Worm (Caenorhabditis elegans) whole organism, young adult: ENCODE results near the gene T20B12.3.

Experiments used
- B0336.3 ChIP-seq: fragments of 200-800 bp; sonication (Bioruptor generic); IDR thresholded peaks from 2 replicates; pipeline ENCODE4 v1.3.6; 2022; ENCODE audit warnings: missing genetic modification characterization, missing compliant biosample characterization
- C17E4.6 ChIP-seq: fragments of 200-800 bp; sonication (Bioruptor generic); IDR thresholded peaks from 2 replicates; pipeline ENCODE4 v1.3.6; 2022; ENCODE audit warnings: missing genetic modification reagents, missing genetic modification characterization, missing compliant biosample characterization
- F33H1.4 ChIP-seq: fragments of 200-800 bp; sonication (Bioruptor generic); IDR thresholded peaks from 2 replicates; pipeline ENCODE4 v1.3.6; 2022; ENCODE audit warnings: missing genetic modification reagents, missing genetic modification characterization, missing compliant biosample characterization
- F49E8.2 ChIP-seq: sonication (generic microtip); optimal IDR thresholded peaks from 3 replicates; lab custom pipeline; 2017; ENCODE audit warnings: missing genetic modification characterization, mild to moderate bottlenecking, missing compliant biosample characterization, antibody characterized with exemption, moderate library complexity; ENCODE audit not compliant: insufficient read depth
- K12H6.12 ChIP-seq: fragments of 200-800 bp; sonication (Bioruptor generic); optimal IDR thresholded peaks from 2 replicates; lab custom pipeline; 2018; ENCODE audit warnings: mild to moderate bottlenecking, missing genetic modification characterization, missing compliant biosample characterization
- ZK185.1 ChIP-seq: sonication (generic microtip); optimal IDR thresholded peaks from 2 replicates; lab custom pipeline; 2016; ENCODE audit warnings: mild to moderate bottlenecking, missing genetic modification characterization, missing compliant biosample characterization; ENCODE audit not compliant: poor library complexity, severe bottlenecking
- attf-5 ChIP-seq: fragments of 200-800 bp; sonication (Bioruptor generic); optimal IDR thresholded peaks from 2 replicates; lab custom pipeline; 2018; ENCODE audit warnings: mild to moderate bottlenecking, missing genetic modification characterization, missing compliant biosample characterization
- cebp-1 ChIP-seq, 2 experiments: fragments of 200-800 bp in 1 of 2; sonication (Bioruptor generic) in 1 of 2; sonication (generic microtip) in 1 of 2; IDR thresholded peaks in 1 of 2; optimal IDR thresholded peaks in 1 of 2; 2 replicates each; pipeline versions ENCODE4 v1.3.6 to Lab custom; 2017 to 2022; ENCODE audit warnings: missing compliant biosample characterization in 2 of 2, missing genetic modification characterization in 2 of 2, mild to moderate bottlenecking in 1 of 2, missing genetic modification reagents in 1 of 2, moderate library complexity in 1 of 2
- ceh-27 ChIP-seq: fragments of 200-800 bp; sonication (Bioruptor generic); optimal IDR thresholded peaks from 2 replicates; lab custom pipeline; 2018; ENCODE audit warnings: mild to moderate bottlenecking, missing genetic modification characterization, moderate library complexity, missing compliant biosample characterization
- ets-4 ChIP-seq: fragments of 200-800 bp; sonication (Bioruptor generic); optimal IDR thresholded peaks from 2 replicates; lab custom pipeline; 2018; ENCODE audit warnings: mild to moderate bottlenecking, missing genetic modification characterization, missing compliant biosample characterization
- hlh-26 ChIP-seq: fragments of 200-800 bp; sonication (Bioruptor generic); conservative IDR thresholded peaks from 2 replicates; pipeline ENCODE4 v1.3.6; 2022; ENCODE audit warnings: missing genetic modification reagents, missing genetic modification characterization, missing compliant biosample characterization
- hmg-1.2 ChIP-seq: fragments of 200-800 bp; sonication (Bioruptor generic); IDR thresholded peaks from 2 replicates; pipeline ENCODE4 v1.3.6; 2022; ENCODE audit warnings: missing genetic modification reagents, missing genetic modification characterization, missing compliant biosample characterization
- hsf-1 ChIP-seq: fragments of 200-800 bp; sonication (Bioruptor generic); IDR thresholded peaks from 2 replicates; pipeline ENCODE4 v1.3.6; 2022; ENCODE audit warnings: missing genetic modification reagents, missing genetic modification characterization, missing compliant biosample characterization
- lin-26 ChIP-seq: fragments of 200-800 bp; sonication (Bioruptor generic); IDR thresholded peaks from 2 replicates; pipeline ENCODE4 v1.3.6; 2022; ENCODE audit warnings: missing genetic modification reagents, missing genetic modification characterization, missing compliant biosample characterization
- lin-35 ChIP-seq, 3 experiments: fragments of 150-350 bp in 2 of 3; sonication (generic microtip) in 1 of 3; optimal IDR thresholded peaks; 2 replicates each; lab custom pipeline; 2014 to 2018; ENCODE audit warnings: missing biosample characterization in 3 of 3, missing genetic modification characterization in 3 of 3, missing genetic modification reagents in 3 of 3
- lin-40 ChIP-seq: sonication (generic microtip); optimal IDR thresholded peaks from 2 replicates; lab custom pipeline; 2016; ENCODE audit warnings: missing genetic modification characterization, mild to moderate bottlenecking, missing compliant biosample characterization, missing genotype, missing genetic modification reagents
- lin-54 ChIP-seq: fragments of 200-800 bp; sonication (Bioruptor generic); optimal IDR thresholded peaks from 2 replicates; lab custom pipeline; 2018; ENCODE audit warnings: mild to moderate bottlenecking, missing genetic modification characterization, missing compliant biosample characterization
- lsl-1 ChIP-seq: fragments of 200-800 bp; sonication (Bioruptor generic); optimal IDR thresholded peaks from 2 replicates; lab custom pipeline; 2018; ENCODE audit warnings: mild to moderate bottlenecking, missing genetic modification characterization, moderate library complexity, missing compliant biosample characterization
- mel-28 ChIP-seq: sonication (generic microtip); optimal IDR thresholded peaks from 2 replicates; lab custom pipeline; 2016; ENCODE audit warnings: borderline replicate concordance, mild to moderate bottlenecking, missing genetic modification characterization, missing compliant biosample characterization
- nfyb-1 ChIP-seq: fragments of 200-800 bp; sonication (Bioruptor generic); IDR thresholded peaks from 2 replicates; pipeline ENCODE4 v1.3.6; 2022; ENCODE audit warnings: missing genetic modification reagents, missing genetic modification characterization, missing compliant biosample characterization
- nhr-179 ChIP-seq: sonication (generic microtip); optimal IDR thresholded peaks from 2 replicates; lab custom pipeline; 2016; ENCODE audit warnings: mild to moderate bottlenecking, missing genetic modification characterization, missing compliant biosample characterization
- nhr-80 ChIP-seq: sonication (generic microtip); optimal IDR thresholded peaks from 2 replicates; lab custom pipeline; 2016; ENCODE audit warnings: missing genetic modification characterization, missing compliant biosample characterization
- rcor-1 ChIP-seq: fragments of 200-800 bp; sonication (Bioruptor generic); IDR thresholded peaks from 2 replicates; pipeline ENCODE4 v1.3.6; 2022; ENCODE audit warnings: missing genetic modification reagents, missing genetic modification characterization, missing compliant biosample characterization
- sdz-38 ChIP-seq: sonication (generic microtip); optimal IDR thresholded peaks from 2 replicates; lab custom pipeline; 2016; ENCODE audit warnings: missing genotype, missing genetic modification characterization, missing compliant biosample characterization
- somi-1 ChIP-seq: fragments of 200-800 bp; sonication (Bioruptor generic); optimal IDR thresholded peaks from 2 replicates; lab custom pipeline; 2018; ENCODE audit warnings: mild to moderate bottlenecking, missing genetic modification characterization, missing compliant biosample characterization
- tbx-9 ChIP-seq: sonication (generic microtip); optimal IDR thresholded peaks from 2 replicates; lab custom pipeline; 2016; ENCODE audit warnings: borderline replicate concordance, missing genetic modification characterization, inconsistent platforms, missing compliant biosample characterization
- tlf-1 ChIP-seq: fragments of 200-800 bp; sonication (Bioruptor generic); optimal IDR thresholded peaks from 2 replicates; lab custom pipeline; 2018; ENCODE audit warnings: mild to moderate bottlenecking, missing genetic modification characterization, missing compliant biosample characterization
- unc-130 ChIP-seq: sonication (generic microtip); optimal IDR thresholded peaks from 2 replicates; lab custom pipeline; 2016; ENCODE audit warnings: missing genetic modification reagents, missing genetic modification characterization, missing compliant biosample characterization
- unc-62 ChIP-seq: fragments of 150-350 bp; optimal IDR thresholded peaks from 2 replicates; lab custom pipeline; 2014; ENCODE audit warnings: missing biosample characterization, missing genetic modification reagents, missing genetic modification characterization
- ztf-6 ChIP-seq: fragments of 200-800 bp; sonication (Bioruptor generic); IDR thresholded peaks from 2 replicates; pipeline ENCODE4 v1.3.6; 2022; ENCODE audit warnings: missing genetic modification reagents, missing genetic modification characterization, missing compliant biosample characterization

T20B12.3 gene

ce11 chrIII:7357356-7357755 lies 24.6 kb upstream of the T20B12.3 start, which contains the start of gene F08F8.10 (continued):
- TF ChIP-seq B0336.3 (GFP tag; lab: Robert Waterston, UW) = no peak
- peak; percentile 29; the same call in 1 of the 2 replicates for TF ChIP-seq hmg-1.2 (GFP tag; lab: Robert Waterston, UW)
- TF ChIP-seq lsl-1 (GFP tag; lab: Kevin White, UChicago) = no peak
- no peak for TF ChIP-seq ZK185.1
- TF ChIP-seq hlh-26 (GFP tag; lab: Robert Waterston, UW) = no peak

DNA sequence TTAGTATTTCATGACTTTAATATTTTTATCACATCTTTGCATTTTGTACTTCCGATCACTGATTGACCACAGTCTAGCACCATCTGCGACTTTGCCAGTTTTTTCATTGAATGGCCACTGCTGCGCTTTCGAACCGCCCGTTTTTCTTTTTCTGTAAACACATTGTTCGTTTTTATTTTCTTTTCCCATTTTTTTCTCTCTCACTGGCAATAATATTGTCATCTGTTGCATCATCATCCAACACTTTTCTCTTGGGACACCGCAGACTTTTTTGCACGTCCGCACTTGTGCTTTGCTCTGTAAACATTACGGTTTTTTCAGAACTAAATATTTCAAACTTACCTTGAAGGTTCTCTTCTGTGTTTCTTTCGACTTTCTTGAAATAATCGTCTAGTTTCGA lies 23.3 kb upstream of the T20B12.3 start:
- TF ChIP-seq ztf-6 (GFP tag; lab: Robert Waterston, UW) (no peak), lin-26 (peak; percentile 41; the same call in 1 of the 2 replicates), rcor-1 (no peak), nhr-80 (tag; lab: Kevin White, UChicago) (peak; percentile 8), attf-5 (GFP tag; lab: Kevin White, UChicago) (peak; percentile 9), somi-1 (peak; percentile 37), lin-40 (tag; lab: Kevin White, UChicago) (peak; percentile 10), ets-4 (GFP tag; lab: Kevin White, UChicago) (no peak), cebp-1 (GFP tag; IDR thresholded peaks at IDR 0.05; lab: Robert Waterston, UW) (no peak), cebp-1 (tag; optimal IDR thresholded peaks at IDR 0.05; lab: Kevin White, UChicago) (peak; percentile 5), mel-28 (tag; lab: Kevin White, UChicago) (no peak), K12H6.12 (tag; lab: Kevin White, UChicago) (peak; percentile 32)

DNA sequence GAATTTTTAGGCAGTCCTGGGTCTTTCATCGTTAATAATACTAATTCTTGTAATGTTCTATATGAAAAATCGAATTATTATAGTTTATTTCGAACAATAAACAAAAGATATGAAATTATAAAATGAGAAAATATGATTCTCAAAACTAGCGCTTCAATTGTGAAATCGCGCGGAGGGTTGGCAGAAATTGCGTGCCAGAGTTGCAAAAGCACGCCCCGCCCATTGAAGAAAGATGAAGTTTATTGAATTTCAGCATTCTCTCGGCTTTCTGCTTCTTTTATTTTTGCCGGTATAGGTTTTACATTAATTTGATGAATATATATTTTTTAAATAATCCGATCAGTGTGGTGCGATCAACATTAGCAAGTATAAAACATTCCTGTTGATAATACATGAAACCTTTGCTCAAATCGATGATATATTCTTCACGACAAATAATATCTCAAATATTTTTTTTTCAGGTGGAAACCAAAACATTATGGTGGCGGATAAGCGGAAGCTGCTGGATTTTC lies 22.8 kb upstream of the T20B12.3 start, which contains the start of the genes eco-1 and hmgr-1:
Gene eco-1, minus strand, starts transcription at position 59 of the 512 bp plus-strand sequence.
Gene hmgr-1, plus strand, starts transcription at position 462 of the 512 bp plus-strand sequence.
- TF ChIP-seq F49E8.2 (tag; lab: Kevin White, UChicago) (no peak), lin-35 (GFP tag; optimal IDR thresholded peaks at IDR 0.05; lab: Kevin White, UChicago) (peak in 1 of 3 experiments; percentile 8), cebp-1 (GFP tag; IDR thresholded peaks at IDR 0.05; lab: Robert Waterston, UW) (no peak), cebp-1 (tag; optimal IDR thresholded peaks at IDR 0.05; lab: Kevin White, UChicago) (peak; percentile 39), lin-54 (peak; percentile 22)

ce11 chrIII:7365602-7366001 lies 16.3 kb upstream of the T20B12.3 start, which contains the start of gene F08F8.11:
TSS of gene F08F8.11 (plus strand) at chrIII:7365902.
- TF ChIP-seq hsf-1 = no peak
- TF ChIP-seq unc-62 (GFP tag; lab: Kevin White, UChicago) = no peak
- TF ChIP-seq tlf-1 (GFP tag; lab: Kevin White, UChicago) = no peak
- TF ChIP-seq somi-1 = no peak
- TF ChIP-seq ceh-27 (GFP tag; lab: Kevin White, UChicago) = no peak
- TF ChIP-seq nfyb-1 (GFP tag; lab: Robert Waterston, UW) = no peak
- TF ChIP-seq F33H1.4 (GFP tag; lab: Robert Waterston, UW) = no peak
- no peak for TF ChIP-seq sdz-38 (tag; lab: Kevin White, UChicago)
- TF ChIP-seq K12H6.12 (tag; lab: Kevin White, UChicago) = no peak
- TF ChIP-seq nhr-179 (tag; lab: Kevin White, UChicago) = no peak
- no peak for TF ChIP-seq unc-130 (GFP tag; lab: Kevin White, UChicago)
- TF ChIP-seq tbx-9 = no peak
- no peak for TF ChIP-seq lin-26
- TF ChIP-seq C17E4.6 (GFP tag; lab: Robert Waterston, UW) = no peak
- TF ChIP-seq attf-5 (GFP tag; lab: Kevin White, UChicago) = no peak
